Worm (Caenorhabditis elegans) whole organism, L4 larva: Measurements from ENCODE around the gene dmsr-13.
A peak's percentile ranks its signal among the peaks of the same experiment; 100 is the strongest.

Experiments
- F26F4.8 ChIP-seq: fragments of 200-800 bp; sonication (Bioruptor generic); conservative IDR thresholded peaks from 2 replicates; pipeline ENCODE4 v1.3.6; 2022; ENCODE audit warnings: missing genetic modification characterization, missing compliant biosample characterization
- F49E8.2 ChIP-seq: sonication (generic microtip); optimal IDR thresholded peaks from 2 replicates; lab custom pipeline; 2016; ENCODE audit warnings: missing compliant biosample characterization, mild to moderate bottlenecking, missing genetic modification characterization, borderline replicate concordance
- T26A8.4 ChIP-seq: fragments of 200-800 bp; sonication (Bioruptor generic); IDR thresholded peaks from 2 replicates; pipeline ENCODE4 v1.3.6; 2022; ENCODE audit warnings: missing genetic modification characterization, missing compliant biosample characterization
- Y75B8A.6 ChIP-seq: fragments of 200-800 bp; sonication (Bioruptor generic); IDR thresholded peaks from 2 replicates; pipeline ENCODE4 v1.3.6; 2022; ENCODE audit warnings: missing genetic modification reagents, missing genetic modification characterization, missing compliant biosample characterization
- ZK546.5 ChIP-seq, 2 experiments: sonication (generic microtip); optimal IDR thresholded peaks; 2 replicates each; lab custom pipeline; 2017; ENCODE audit warnings: missing biosample characterization in 2 of 2, missing genetic modification characterization in 2 of 2
- aha-1 ChIP-seq: fragments of 150-350 bp; peaks from one replicate; lab custom pipeline; 2014; ENCODE audit warnings: missing biosample characterization, missing genetic modification characterization
- ama-1 ChIP-seq: fragments of 150-350 bp; optimal IDR thresholded peaks from 2 replicates; lab custom pipeline; 2014; ENCODE audit warnings: inconsistent platforms, mixed read lengths
- ceh-62 ChIP-seq: sonication (generic microtip); optimal IDR thresholded peaks from 2 replicates; lab custom pipeline; 2017; ENCODE audit warnings: missing biosample characterization, missing genetic modification characterization
- ces-1 ChIP-seq: fragments of 150-350 bp; sonication (generic microtip); optimal IDR thresholded peaks from 4 replicates; lab custom pipeline; 2014; ENCODE audit warnings: missing biosample characterization, missing genetic modification reagents, missing genetic modification characterization
- cey-2 ChIP-seq: sonication (generic microtip); optimal IDR thresholded peaks from 3 replicates; lab custom pipeline; 2017; ENCODE audit warnings: missing genetic modification characterization, mild to moderate bottlenecking, missing compliant biosample characterization, antibody characterized with exemption, borderline replicate concordance; ENCODE audit not compliant: insufficient read depth
- daf-12 ChIP-seq: fragments of 150-350 bp; optimal IDR thresholded peaks from 2 replicates; lab custom pipeline; 2014; ENCODE audit warnings: missing biosample characterization, missing genetic modification reagents, missing genetic modification characterization
- daf-8 ChIP-seq: fragments of 200-800 bp; sonication (Bioruptor generic); IDR thresholded peaks from 2 replicates; pipeline ENCODE4 v1.3.6; 2022; ENCODE audit warnings: missing genetic modification characterization, missing compliant biosample characterization
- dmd-8 ChIP-seq: fragments of 200-800 bp; sonication (Bioruptor generic); IDR thresholded peaks from 2 replicates; pipeline ENCODE4 v1.3.6; 2022; ENCODE audit warnings: missing genetic modification characterization, missing compliant biosample characterization
- duxl-1 ChIP-seq: sonication (generic microtip); optimal IDR thresholded peaks from 2 replicates; lab custom pipeline; 2016; ENCODE audit warnings: mild to moderate bottlenecking, missing genetic modification characterization, moderate library complexity, missing compliant biosample characterization; ENCODE audit not compliant: poor library complexity
- egl-27 ChIP-seq: sonication (generic microtip); optimal IDR thresholded peaks from 3 replicates; lab custom pipeline; 2017; ENCODE audit warnings: missing biosample characterization, missing genetic modification reagents, missing genetic modification characterization
- fkh-10 ChIP-seq: fragments of 150-350 bp; optimal IDR thresholded peaks from 2 replicates; lab custom pipeline; 2014; ENCODE audit warnings: missing biosample characterization, missing genetic modification reagents, missing genetic modification characterization
- fos-1 ChIP-seq: fragments of 150-350 bp; optimal IDR thresholded peaks from 2 replicates; lab custom pipeline; 2014; ENCODE audit warnings: missing biosample characterization, missing genetic modification characterization
- gei-8 ChIP-seq: fragments of 200-800 bp; sonication (Bioruptor generic); optimal IDR thresholded peaks from 2 replicates; lab custom pipeline; 2018; ENCODE audit warnings: mild to moderate bottlenecking, missing genetic modification characterization, missing compliant biosample characterization
- hif-1 ChIP-seq, 2 experiments: sonication (generic microtip); optimal IDR thresholded peaks; 2 replicates each; lab custom pipeline; 2016 to 2017; ENCODE audit warnings: missing compliant biosample characterization in 2 of 2, missing genetic modification characterization in 2 of 2, missing genetic modification reagents in 2 of 2, missing genotype in 2 of 2, mild to moderate bottlenecking in 1 of 2
- hlh-11 ChIP-seq: fragments of 200-800 bp; sonication (Bioruptor generic); optimal IDR thresholded peaks from 2 replicates; lab custom pipeline; 2018; ENCODE audit warnings: mild to moderate bottlenecking, missing genetic modification characterization, missing compliant biosample characterization
- hlh-30 ChIP-seq: sonication (generic microtip); optimal IDR thresholded peaks from 2 replicates; lab custom pipeline; 2017; ENCODE audit warnings: antibody characterized with exemption, mild to moderate bottlenecking, missing genetic modification characterization, missing compliant biosample characterization; ENCODE audit not compliant: insufficient read depth
- hmg-1.1 ChIP-seq: fragments of 200-800 bp; sonication (Bioruptor generic); IDR thresholded peaks from 2 replicates; pipeline ENCODE4 v1.3.6; 2022; ENCODE audit warnings: missing genetic modification reagents, missing genetic modification characterization, missing compliant biosample characterization
- lim-7 ChIP-seq: fragments of 200-800 bp; sonication (Bioruptor generic); IDR thresholded peaks from 2 replicates; pipeline ENCODE4 v1.3.6; 2022; ENCODE audit warnings: missing genetic modification characterization, missing compliant biosample characterization
- lin-29 ChIP-seq: fragments of 200-800 bp; sonication (Bioruptor generic); IDR thresholded peaks from 2 replicates; pipeline ENCODE4 v1.3.6; 2022; ENCODE audit warnings: missing genetic modification reagents, missing genetic modification characterization, missing compliant biosample characterization
- lsy-2 ChIP-seq, 2 experiments: fragments of 150-350 bp in 1 of 2; sonication (generic microtip) in 1 of 2; optimal IDR thresholded peaks; 2 replicates each; lab custom pipeline; 2014 to 2017; ENCODE audit warnings: missing biosample characterization in 2 of 2, missing genetic modification characterization in 2 of 2
- mes-2 ChIP-seq: sonication (generic microtip); optimal IDR thresholded peaks from 2 replicates; lab custom pipeline; 2016; ENCODE audit warnings: missing genotype, mild to moderate bottlenecking, missing genetic modification characterization, missing compliant biosample characterization; ENCODE audit not compliant: poor library complexity, severe bottlenecking
- nhr-41 ChIP-seq: fragments of 200-800 bp; sonication (Bioruptor generic); IDR thresholded peaks from 2 replicates; pipeline ENCODE4 v1.3.6; 2022; ENCODE audit warnings: missing genetic modification reagents, missing genetic modification characterization, missing compliant biosample characterization
- nhr-48 ChIP-seq: sonication (generic microtip); optimal IDR thresholded peaks from 2 replicates; lab custom pipeline; 2016; ENCODE audit warnings: mild to moderate bottlenecking, missing genetic modification characterization, missing compliant biosample characterization
- rbr-2 ChIP-seq: sonication (generic microtip); optimal IDR thresholded peaks from 2 replicates; lab custom pipeline; 2016; ENCODE audit warnings: missing genotype, missing genetic modification characterization, missing compliant biosample characterization
- set-16 ChIP-seq: fragments of 200-800 bp; sonication (Bioruptor generic); IDR thresholded peaks from 2 replicates; pipeline ENCODE4 v1.3.6; 2022; ENCODE audit warnings: missing genetic modification reagents, missing genetic modification characterization, missing compliant biosample characterization
- skn-1 ChIP-seq: fragments of 150-350 bp; optimal IDR thresholded peaks from 2 replicates; lab custom pipeline; 2014; ENCODE audit warnings: missing biosample characterization, missing genetic modification characterization
- snpc-1.2 ChIP-seq: fragments of 200-800 bp; sonication (Bioruptor generic); IDR thresholded peaks from 2 replicates; pipeline ENCODE4 v1.3.6; 2022; ENCODE audit warnings: missing genetic modification reagents, missing genetic modification characterization, missing compliant biosample characterization
- spr-1 ChIP-seq: sonication (generic microtip); optimal IDR thresholded peaks from 2 replicates; lab custom pipeline; 2016; ENCODE audit warnings: mild to moderate bottlenecking, missing genetic modification characterization, missing compliant biosample characterization
- tag-97 ChIP-seq: fragments of 200-800 bp; sonication (Bioruptor generic); IDR thresholded peaks from 2 replicates; pipeline ENCODE4 v1.3.6; 2022; ENCODE audit warnings: missing genetic modification characterization, missing compliant biosample characterization
- unc-39 ChIP-seq: sonication (generic microtip); optimal IDR thresholded peaks from 2 replicates; lab custom pipeline; 2017; ENCODE audit warnings: missing biosample characterization, missing genetic modification characterization
- vab-7 ChIP-seq: fragments of 200-800 bp; sonication (Bioruptor generic); IDR thresholded peaks from 2 replicates; pipeline ENCODE4 v1.3.6; 2022; ENCODE audit warnings: missing genetic modification reagents, missing genetic modification characterization, missing compliant biosample characterization
- zag-1 ChIP-seq: fragments of 150-350 bp; optimal IDR thresholded peaks from 2 replicates; lab custom pipeline; 2014; ENCODE audit warnings: missing biosample characterization, missing genetic modification characterization
- zip-11 ChIP-seq: fragments of 200-800 bp; sonication (Bioruptor generic); IDR thresholded peaks from 2 replicates; pipeline ENCODE4 v1.3.6; 2022; ENCODE audit warnings: missing genetic modification characterization, missing compliant biosample characterization
- ztf-11 ChIP-seq: fragments of 150-350 bp; optimal IDR thresholded peaks from 2 replicates; lab custom pipeline; 2014; ENCODE audit warnings: missing biosample characterization, missing genetic modification characterization

Gene dmsr-13

ce11 chrV:6796264-6796663, 23.4 kb downstream of the dmsr-13 start:
- no peak for TF ChIP-seq fos-1 (tag; lab: Kevin White, UChicago)
- no peak for TF ChIP-seq zag-1 (tag; lab: Kevin White, UChicago)
- no peak for TF ChIP-seq dmd-8 (GFP tag; lab: Robert Waterston, UW)
- no peak for TF ChIP-seq duxl-1 (tag; lab: Kevin White, UChicago)
- TF ChIP-seq ama-1 = no peak
- TF ChIP-seq aha-1 = no peak
- no peak for TF ChIP-seq egl-27 (tag; lab: Kevin White, UChicago)
- no peak for TF ChIP-seq fkh-10
- TF ChIP-seq snpc-1.2 (GFP tag; lab: Robert Waterston, UW) = no peak
- no peak for TF ChIP-seq cey-2 (tag; lab: Kevin White, UChicago)
- no peak for TF ChIP-seq nhr-48 (tag; lab: Kevin White, UChicago)
- no peak for TF ChIP-seq skn-1 (tag; lab: Kevin White, UChicago)
- no peak for TF ChIP-seq ceh-62
- no peak for TF ChIP-seq hlh-30
- no peak for TF ChIP-seq nhr-41 (GFP tag; lab: Robert Waterston, UW)
- no peak for TF ChIP-seq F26F4.8 (GFP tag; lab: Robert Waterston, UW)
- TF ChIP-seq hmg-1.1 (GFP tag; lab: Robert Waterston, UW) = no peak

ce11 chrV:6793744-6794239, 25.9 kb downstream of the dmsr-13 start, which contains the start of gene ZC404.1:
ZC404.1 (plus strand) TSS chrV:6794189.
- TF ChIP-seq daf-8 (no peak), set-16 (GFP tag; lab: Robert Waterston, UW) (peak; percentile 62), lin-29 (GFP tag; lab: Robert Waterston, UW) (no peak), mes-2 (tag; lab: Kevin White, UChicago) (peak; percentile 28), fkh-10 (no peak), ztf-11 (tag; lab: Kevin White, UChicago) (no peak), ZK546.5 (tag; optimal IDR thresholded peaks at IDR 0.05; lab: Kevin White, UChicago) (no peak), unc-39 (tag; lab: Kevin White, UChicago) (no peak), T26A8.4 (GFP tag; lab: Robert Waterston, UW) (no peak), zip-11 (GFP tag; lab: Robert Waterston, UW) (no peak), hmg-1.1 (GFP tag; lab: Robert Waterston, UW) (0 out of 2 replicates have a peak, but pooled peaks have one; percentile 11), F49E8.2 (tag; lab: Kevin White, UChicago) (no peak), hif-1 (tag; optimal IDR thresholded peaks at IDR 0.05; lab: Kevin White, UChicago) (no peak), aha-1 (no peak), rbr-2 (peak; percentile 21), hlh-11 (no peak), hlh-30 (no peak), spr-1 (no peak), daf-12 (tag; lab: Kevin White, UChicago) (no peak), Y75B8A.6 (GFP tag; lab: Robert Waterston, UW) (no peak), lim-7 (GFP tag; lab: Robert Waterston, UW) (no peak), skn-1 (tag; lab: Kevin White, UChicago) (no peak)

- TF ChIP-seq ces-1 (GFP tag; lab: Kevin White, UChicago) (no peak), vab-7 (GFP tag; lab: Robert Waterston, UW) (no peak), ama-1 (no peak), lsy-2 (tag; optimal IDR thresholded peaks at IDR 0.05; lab: Kevin White, UChicago) (peak in 1 of 2 experiments; percentile 8), tag-97 (GFP tag; lab: Robert Waterston, UW) (no peak), gei-8 (no peak)
Observed at ce11 chrV:6792973-6793372, 26.7 kb downstream of the dmsr-13 start.
